Fruit fly (Drosophila melanogaster) whole organism, pupa: ENCODE data around the gene CG42354.
A peak's percentile ranks its signal among the peaks of the same experiment; 100 is the strongest.

Experiments
- CG10348 ChIP-seq: fragments of 200-800 bp; sonication (Bioruptor generic); IDR thresholded peaks from 2 replicates; pipeline ENCODE4 v1.3.6; 2022; ENCODE audit warnings: missing biosample characterization, missing genetic modification characterization
- CG12605 ChIP-seq: fragments of 200-800 bp; sonication (Bioruptor generic); IDR thresholded peaks from 2 replicates; pipeline ENCODE4 v1.3.6; 2022; ENCODE audit warnings: missing biosample characterization, missing genetic modification characterization
- CG13204 ChIP-seq: fragments of 200-800 bp; sonication (Bioruptor generic); optimal IDR thresholded peaks from 2 replicates; lab custom pipeline; 2018; ENCODE audit warnings: missing biosample characterization, mild to moderate bottlenecking, missing genetic modification characterization, moderate library complexity
- CG14655 ChIP-seq: fragments of 200-800 bp; sonication (Bioruptor generic); optimal IDR thresholded peaks from 3 replicates; lab custom pipeline; 2017; ENCODE audit warnings: mild to moderate bottlenecking, missing biosample characterization, missing genetic modification reagents, missing genetic modification characterization
- CG15710 ChIP-seq: fragments of 200-800 bp; sonication (Bioruptor generic); optimal IDR thresholded peaks from 2 replicates; lab custom pipeline; 2018; ENCODE audit warnings: missing biosample characterization, mild to moderate bottlenecking, missing genetic modification characterization, moderate library complexity
- CG17806 ChIP-seq: fragments of 200-800 bp; sonication (Bioruptor generic); optimal IDR thresholded peaks from 2 replicates; lab custom pipeline; 2018; ENCODE audit warnings: missing biosample characterization, mild to moderate bottlenecking, missing genetic modification characterization, moderate library complexity
- CG32121 ChIP-seq: fragments of 200-800 bp; sonication (Bioruptor generic); IDR thresholded peaks from 2 replicates; pipeline ENCODE4 v1.3.6; 2022; ENCODE audit warnings: missing biosample characterization, missing genetic modification characterization
- CG34367 ChIP-seq: fragments of 200-800 bp; sonication (Bioruptor generic); optimal IDR thresholded peaks from 2 replicates; lab custom pipeline; 2018; ENCODE audit warnings: missing biosample characterization, mild to moderate bottlenecking, missing genetic modification characterization
- CG4496 ChIP-seq: fragments of 200-800 bp; sonication (Bioruptor generic); IDR thresholded peaks from 3 replicates; pipeline ENCODE4 v1.3.6; 2022; ENCODE audit warnings: missing biosample characterization, missing genetic modification characterization
- CG8159 ChIP-seq: fragments of 200-800 bp; sonication (Bioruptor generic); optimal IDR thresholded peaks from 3 replicates; lab custom pipeline; 2018; ENCODE audit warnings: missing biosample characterization, mild to moderate bottlenecking, missing genetic modification characterization, moderate library complexity
- CG8301 ChIP-seq: fragments of 200-800 bp; sonication (Bioruptor generic); optimal IDR thresholded peaks from 2 replicates; lab custom pipeline; 2018; ENCODE audit warnings: missing biosample characterization, mild to moderate bottlenecking, missing genetic modification characterization
- CG9948 ChIP-seq: fragments of 200-800 bp; sonication (Bioruptor generic); optimal IDR thresholded peaks from 2 replicates; lab custom pipeline; 2018; ENCODE audit warnings: missing biosample characterization, mild to moderate bottlenecking, missing genetic modification characterization, moderate library complexity
- D1 ChIP-seq: fragments of 200-800 bp; sonication (Bioruptor generic); optimal IDR thresholded peaks from 2 replicates; lab custom pipeline; 2018; ENCODE audit warnings: missing biosample characterization, mild to moderate bottlenecking, missing genetic modification characterization, moderate library complexity
- EcR ChIP-seq: fragments of 200-800 bp; sonication (Bioruptor generic); optimal IDR thresholded peaks from 3 replicates; lab custom pipeline; 2019; ENCODE audit warnings: missing biosample characterization, missing genetic modification characterization, mild to moderate bottlenecking, moderate library complexity, missing genetic modification reagents
- Ets98B ChIP-seq: fragments of 200-800 bp; sonication (Bioruptor generic); IDR thresholded peaks from 2 replicates; pipeline ENCODE4 v1.3.6; 2022; ENCODE audit warnings: missing biosample characterization, missing genetic modification characterization
- Pif1A ChIP-seq: fragments of 200-800 bp; sonication (Bioruptor generic); optimal IDR thresholded peaks from 3 replicates; lab custom pipeline; 2016; ENCODE audit warnings: missing biosample characterization, missing genetic modification characterization
- Pif1B ChIP-seq: fragments of 200-800 bp; sonication (Bioruptor generic); optimal IDR thresholded peaks from 3 replicates; lab custom pipeline; 2016; ENCODE audit warnings: missing biosample characterization, missing genetic modification characterization
- Snoo ChIP-seq: fragments of 200-800 bp; sonication (Bioruptor generic); optimal IDR thresholded peaks from 3 replicates; lab custom pipeline; 2017; ENCODE audit warnings: missing biosample characterization, mild to moderate bottlenecking, missing genetic modification characterization, inconsistent platforms
- fd96Ca ChIP-seq: fragments of 200-800 bp; sonication (Bioruptor generic); IDR thresholded peaks from 3 replicates; pipeline ENCODE4 v1.3.6; 2022; ENCODE audit warnings: missing biosample characterization, missing genetic modification characterization
- gl ChIP-seq: fragments of 200-800 bp; sonication (Bioruptor generic); optimal IDR thresholded peaks from 2 replicates; lab custom pipeline; 2018; ENCODE audit warnings: missing biosample characterization, mild to moderate bottlenecking, missing genetic modification characterization
- rn ChIP-seq: fragments of 200-800 bp; sonication (Bioruptor generic); IDR thresholded peaks from 2 replicates; pipeline ENCODE4 v1.3.6; 2022; ENCODE audit warnings: missing biosample characterization, missing genetic modification characterization

CG42354 gene

dm6 chrX:16092614-16093280 lies 12.0 kb downstream of the CG42354 start:
- peak; percentile 53 for TF ChIP-seq CG32121 (GFP tag; lab: Robert Waterston, UW)
- TF ChIP-seq Ets98B (GFP tag; lab: Robert Waterston, UW) = no peak; the same call in 1 of the 2 replicates
- peak; percentile 74 for TF ChIP-seq CG4496
- TF ChIP-seq EcR (GFP tag; lab: Kevin White, UChicago) = peak; percentile 54
- TF ChIP-seq CG10348 (GFP tag; lab: Robert Waterston, UW) = no peak
- TF ChIP-seq CG14655 (GFP tag; lab: Kevin White, UChicago) = no peak
- no peak for TF ChIP-seq gl (tag; lab: Kevin White, UChicago)
- no peak for TF ChIP-seq CG9948
- no peak for TF ChIP-seq CG13204 (GFP tag; lab: Kevin White, UChicago)
- 0 out of 2 replicates have a peak, but pooled peaks have one; percentile 26 for TF ChIP-seq CG12605 (GFP tag; lab: Robert Waterston, UW)
- peak; percentile 8 for TF ChIP-seq CG8301
- TF ChIP-seq Snoo (tag; lab: Kevin White, UChicago) = no peak
- peak; percentile 96 for TF ChIP-seq CG8159 (tag; lab: Kevin White, UChicago)
- no peak for TF ChIP-seq D1
- peak; percentile 50; the same call in 1 of the 3 replicates for TF ChIP-seq fd96Ca (GFP tag; lab: Robert Waterston, UW)
- TF ChIP-seq CG15710 (tag; lab: Kevin White, UChicago) = no peak
- TF ChIP-seq rn (GFP tag; lab: Robert Waterston, UW) = no peak
- no peak for TF ChIP-seq CG34367 (tag; lab: Kevin White, UChicago)
- peak; percentile 10 for TF ChIP-seq CG17806 (tag; lab: Kevin White, UChicago)
- TF ChIP-seq Pif1B = peak; percentile 17
- TF ChIP-seq Pif1A (GFP tag; lab: Kevin White, UChicago) = peak; percentile 36

DNA sequence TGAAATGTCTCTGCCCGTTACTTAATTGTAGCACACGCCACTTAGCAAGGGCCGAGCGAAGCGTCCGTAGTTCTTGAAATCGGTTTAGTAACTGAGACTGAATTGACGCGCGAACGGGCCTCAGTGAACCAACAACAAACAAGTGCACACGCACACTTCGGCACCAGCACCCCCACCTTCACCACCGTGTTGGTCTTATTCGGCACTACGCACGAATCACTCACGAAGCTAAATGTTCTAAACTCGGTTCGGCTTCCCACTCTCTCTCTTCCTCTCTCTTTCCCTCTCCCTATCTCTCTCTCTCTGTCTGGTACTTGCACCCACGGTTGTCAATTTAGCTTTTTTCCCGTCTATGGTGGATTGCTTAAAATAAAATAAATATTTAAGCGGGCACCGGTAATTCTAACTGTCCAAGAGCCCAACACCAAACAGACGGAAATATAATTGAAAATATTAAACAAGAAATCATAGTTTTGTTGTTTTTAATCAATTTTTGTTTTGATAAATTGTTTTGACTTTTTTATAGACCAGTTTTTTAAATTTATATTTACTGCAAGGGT lies 13.2 kb downstream of the CG42354 start, which contains the start of gene Tob:
TSS of gene Tob (minus strand) at position 65 of the 560 bp plus-strand sequence.
- TF ChIP-seq CG15710 (tag; lab: Kevin White, UChicago) = no peak
- no peak for TF ChIP-seq CG9948
- TF ChIP-seq fd96Ca (GFP tag; lab: Robert Waterston, UW) = no peak; the same call in 2 of the 3 replicates
- TF ChIP-seq D1 = no peak
- TF ChIP-seq CG10348 (GFP tag; lab: Robert Waterston, UW) = no peak
- TF ChIP-seq CG8159 (tag; lab: Kevin White, UChicago) = peak; percentile 25
- peak; percentile 22 for TF ChIP-seq Snoo (tag; lab: Kevin White, UChicago)
- peak; percentile 72 for TF ChIP-seq CG12605 (GFP tag; lab: Robert Waterston, UW)
- TF ChIP-seq EcR (GFP tag; lab: Kevin White, UChicago) = peak; percentile 22
- peak; percentile 19 for TF ChIP-seq gl (tag; lab: Kevin White, UChicago)
- no peak for TF ChIP-seq CG34367 (tag; lab: Kevin White, UChicago)
- TF ChIP-seq Ets98B (GFP tag; lab: Robert Waterston, UW) = peak; percentile 71
- TF ChIP-seq Pif1B = peak; percentile 14
- peak; percentile 8 for TF ChIP-seq CG14655 (GFP tag; lab: Kevin White, UChicago)
- peak; percentile 15 for TF ChIP-seq CG13204 (GFP tag; lab: Kevin White, UChicago)
- peak; percentile 55; the same call in 1 of the 2 replicates for TF ChIP-seq CG32121 (GFP tag; lab: Robert Waterston, UW)
- TF ChIP-seq CG4496 = peak; percentile 79
- TF ChIP-seq rn (GFP tag; lab: Robert Waterston, UW) = no peak
- no peak for TF ChIP-seq CG17806 (tag; lab: Kevin White, UChicago)
- no peak for TF ChIP-seq CG8301
- no peak for TF ChIP-seq Pif1A (GFP tag; lab: Kevin White, UChicago)

- peak; percentile 45 for TF ChIP-seq CG9948
- peak; percentile 83 for TF ChIP-seq CG12605 (GFP tag; lab: Robert Waterston, UW)
- TF ChIP-seq Pif1B = peak; percentile 47
- peak; percentile 56 for TF ChIP-seq Pif1A (GFP tag; lab: Kevin White, UChicago)
- peak; percentile 68; the same call in 1 of the 2 replicates for TF ChIP-seq rn (GFP tag; lab: Robert Waterston, UW)
- peak; percentile 45 for TF ChIP-seq CG34367 (tag; lab: Kevin White, UChicago)
- TF ChIP-seq CG32121 (GFP tag; lab: Robert Waterston, UW) = peak; percentile 89
- peak; percentile 54 for TF ChIP-seq Snoo (tag; lab: Kevin White, UChicago)
- peak; percentile 85 for TF ChIP-seq fd96Ca (GFP tag; lab: Robert Waterston, UW)
- peak; percentile 96 for TF ChIP-seq CG4496
- peak; percentile 60 for TF ChIP-seq CG17806 (tag; lab: Kevin White, UChicago)
- TF ChIP-seq CG8159 (tag; lab: Kevin White, UChicago) = peak; percentile 60
- TF ChIP-seq CG8301 = peak; percentile 72
- no peak for TF ChIP-seq EcR (GFP tag; lab: Kevin White, UChicago)
- TF ChIP-seq CG15710 (tag; lab: Kevin White, UChicago) = peak; percentile 61
- peak; percentile 93 for TF ChIP-seq Ets98B (GFP tag; lab: Robert Waterston, UW)
- TF ChIP-seq CG10348 (GFP tag; lab: Robert Waterston, UW) = peak; percentile 74
- no peak for TF ChIP-seq gl (tag; lab: Kevin White, UChicago)
- peak; percentile 66 for TF ChIP-seq CG14655 (GFP tag; lab: Kevin White, UChicago)
- no peak for TF ChIP-seq D1
- no peak for TF ChIP-seq CG13204 (GFP tag; lab: Kevin White, UChicago)
Observed at dm6 chrX:16090179-16091144, 14.3 kb downstream of the CG42354 start.
